Fruit fly (Drosophila melanogaster) whole organism, wandering third instar larva: ENCODE results near the gene boss.

Experiments
- Abd-B ChIP-seq: fragments of >200 bp; optimal IDR thresholded peaks from 2 replicates; lab custom pipeline; 2017; ENCODE audit warnings: missing biosample characterization, missing genetic modification characterization
- CG32264 ChIP-seq: fragments of 200-800 bp; sonication (Bioruptor generic); optimal IDR thresholded peaks from 2 replicates; lab custom pipeline; 2016; ENCODE audit warnings: missing biosample characterization, missing genetic modification characterization
- Dif ChIP-seq: fragments of 200-275, 200-300 bp; sonication (Bioruptor generic); optimal IDR thresholded peaks from 2 replicates; lab custom pipeline; 2018; ENCODE audit warnings: missing biosample characterization, missing genetic modification characterization; ENCODE audit not compliant: partially characterized antibody
- GATAd ChIP-seq: sonication (Bioruptor generic); optimal IDR thresholded peaks from 2 replicates; lab custom pipeline; 2016; ENCODE audit warnings: missing biosample characterization, missing genetic modification characterization
- HLH106 ChIP-seq: fragments of 200-800 bp; optimal IDR thresholded peaks from 3 replicates; lab custom pipeline; 2019; ENCODE audit warnings: missing biosample characterization, mild to moderate bottlenecking, missing genetic modification characterization, moderate library complexity
- Hr83 ChIP-seq: fragments of 200-300 bp; sonication (Bioruptor generic); optimal IDR thresholded peaks from 2 replicates; lab custom pipeline; 2016; ENCODE audit warnings: missing biosample characterization, mild to moderate bottlenecking, missing genetic modification characterization, moderate library complexity; ENCODE audit not compliant: poor library complexity, severe bottlenecking
- OdsH ChIP-seq: fragments of 200-800 bp; sonication (Bioruptor generic); optimal IDR thresholded peaks from 2 replicates; lab custom pipeline; 2016; ENCODE audit warnings: missing biosample characterization, mild to moderate bottlenecking, missing genetic modification characterization
- Rel ChIP-seq, 2 experiments: fragments of 200-800 bp; sonication (Bioruptor generic) in 1 of 2; optimal IDR thresholded peaks; 2 replicates in 1 of 2; 3 replicates in 1 of 2; lab custom pipeline; 2016 to 2019; ENCODE audit warnings: mild to moderate bottlenecking in 2 of 2, missing biosample characterization in 2 of 2, missing genetic modification characterization in 2 of 2, moderate library complexity in 1 of 2
- Sp1 ChIP-seq: fragments of 200-800 bp; sonication (Bioruptor generic); optimal IDR thresholded peaks from 3 replicates; lab custom pipeline; 2019; ENCODE audit warnings: missing biosample characterization, mild to moderate bottlenecking, missing genetic modification characterization, moderate library complexity
- Vsx2 ChIP-seq: fragments of 200-300, 225-300 bp; sonication (Bioruptor generic); optimal IDR thresholded peaks from 2 replicates; lab custom pipeline; 2018; ENCODE audit warnings: missing biosample characterization, missing genetic modification characterization; ENCODE audit not compliant: partially characterized antibody
- br ChIP-seq: fragments of 200-800 bp; sonication (Bioruptor generic); optimal IDR thresholded peaks from 2 replicates; lab custom pipeline; 2016; ENCODE audit warnings: missing biosample characterization, missing genetic modification characterization
- brk ChIP-seq: fragments of 200-800 bp; sonication (Bioruptor generic); optimal IDR thresholded peaks from 2 replicates; lab custom pipeline; 2016; ENCODE audit warnings: missing biosample characterization, mild to moderate bottlenecking, missing genetic modification characterization
- dl ChIP-seq, 2 experiments: fragments of 175-275, 200-275 bp in 1 of 2; fragments of 200-275 bp in 1 of 2; sonication (Bioruptor generic); optimal IDR thresholded peaks; lab custom pipeline; 2018; ENCODE audit warnings: mild to moderate bottlenecking in 2 of 2, missing biosample characterization in 2 of 2, missing genetic modification characterization in 2 of 2, moderate library complexity in 2 of 2; ENCODE audit not compliant: partially characterized antibody in 2 of 2, insufficient read depth in 1 of 2
- dsf ChIP-seq: sonication (Bioruptor generic); optimal IDR thresholded peaks from 2 replicates; lab custom pipeline; 2016; ENCODE audit warnings: missing biosample characterization, missing genetic modification characterization, borderline replicate concordance
- foxo ChIP-seq, 2 experiments: fragments of 200-800 bp; sonication (Bioruptor generic); optimal IDR thresholded peaks; 2 replicates in 1 of 2; 3 replicates in 1 of 2; lab custom pipeline; 2016 to 2017; ENCODE audit warnings: missing biosample characterization in 2 of 2, missing genetic modification characterization in 2 of 2
- fru ChIP-seq: fragments of 200-800 bp; sonication (Bioruptor generic); optimal IDR thresholded peaks from 3 replicates; lab custom pipeline; 2016; ENCODE audit warnings: missing biosample characterization, mild to moderate bottlenecking, missing genetic modification characterization
- h ChIP-seq: fragments of 200-800 bp; sonication (Bioruptor generic); optimal IDR thresholded peaks from 3 replicates; lab custom pipeline; 2016; ENCODE audit warnings: missing biosample characterization, mild to moderate bottlenecking, missing genetic modification characterization
- lola ChIP-seq: fragments of >200 bp; optimal IDR thresholded peaks from 2 replicates; lab custom pipeline; 2017; ENCODE audit warnings: missing biosample characterization, missing genetic modification characterization
- pan ChIP-seq: fragments of >200 bp; optimal IDR thresholded peaks from 2 replicates; lab custom pipeline; 2017
- psq ChIP-seq: fragments of 200-800 bp; sonication (Bioruptor generic); optimal IDR thresholded peaks from 3 replicates; lab custom pipeline; 2017; ENCODE audit warnings: missing biosample characterization, mild to moderate bottlenecking, missing genetic modification characterization, moderate library complexity
- rgr ChIP-seq: fragments of 200-800 bp; sonication (Bioruptor generic); optimal IDR thresholded peaks from 3 replicates; lab custom pipeline; 2016; ENCODE audit warnings: missing biosample characterization, mild to moderate bottlenecking, missing genetic modification characterization
- sage ChIP-seq: fragments of 200-800 bp; sonication (Bioruptor generic); optimal IDR thresholded peaks from 2 replicates; lab custom pipeline; 2016; ENCODE audit warnings: missing biosample characterization, mild to moderate bottlenecking, missing genetic modification characterization
- sv ChIP-seq: fragments of 200-800 bp; sonication (Bioruptor generic); optimal IDR thresholded peaks from 3 replicates; lab custom pipeline; 2016; ENCODE audit warnings: missing biosample characterization, missing genetic modification characterization
- tai ChIP-seq: sonication (Bioruptor generic); optimal IDR thresholded peaks from 2 replicates; lab custom pipeline; 2016; ENCODE audit warnings: missing biosample characterization, missing genetic modification characterization
- usp ChIP-seq: fragments of >200 bp; optimal IDR thresholded peaks from 2 replicates; lab custom pipeline; 2017; ENCODE audit warnings: missing biosample characterization, missing genetic modification characterization
- woc ChIP-seq: sonication (Bioruptor generic); optimal IDR thresholded peaks from 2 replicates; lab custom pipeline; 2016; ENCODE audit warnings: missing biosample characterization, mild to moderate bottlenecking, missing genetic modification characterization

boss gene

dm6 chr3R:26011542-26011941 is 49.7 kb downstream of the boss start:
- TF ChIP-seq lola (GFP tag; lab: Kevin White, UChicago) (no peak), Abd-B (GFP tag; lab: Kevin White, UChicago) (no peak), Hr83 (GFP tag; lab: Kevin White, UChicago) (no peak), CG32264 (no peak), Vsx2 (GFP tag; lab: Kevin White, UChicago) (no peak), Dif (no peak)

- no peak for TF ChIP-seq brk (GFP tag; lab: Kevin White, UChicago)
- TF ChIP-seq Rel (GFP tag; optimal IDR thresholded peaks at IDR 0.05; lab: Kevin White, UChicago): no peak
- TF ChIP-seq Rel (tag; optimal IDR thresholded peaks at IDR 0.05; lab: Kevin White, UChicago): peak; percentile 67
Observed at dm6 chr3R:26012288-26012687, 50.5 kb downstream of the boss start.

- TF ChIP-seq fru (GFP tag; lab: Kevin White, UChicago) (peak; percentile 38), psq (peak; percentile 53), sage (GFP tag; lab: Kevin White, UChicago) (no peak), foxo (GFP tag; optimal IDR thresholded peaks at IDR 0.05; lab: Kevin White, UChicago) (peak in 1 of 2 experiments; percentile 44), woc (GFP tag; lab: Kevin White, UChicago) (peak; percentile 36), Sp1 (peak; percentile 60), usp (no peak), br (GFP tag; lab: Kevin White, UChicago) (no peak), Vsx2 (GFP tag; lab: Kevin White, UChicago) (no peak), dl (GFP tag; optimal IDR thresholded peaks at IDR 0.05; lab: Kevin White, UChicago; ENCODE audit: insufficient read depth in 1 of 2, partially characterized antibody in 2 of 2) (no peak), tai (peak; percentile 3), brk (GFP tag; lab: Kevin White, UChicago) (peak; percentile 28), HLH106 (peak; percentile 59), Hr83 (GFP tag; lab: Kevin White, UChicago) (no peak), OdsH (GFP tag; lab: Kevin White, UChicago) (peak; percentile 49), dsf (no peak), sv (GFP tag; lab: Kevin White, UChicago) (no peak), rgr (GFP tag; lab: Kevin White, UChicago) (peak; percentile 45), h (GFP tag; lab: Kevin White, UChicago) (peak; percentile 6)
Observed at dm6 chr3R:26012801-26013663, 51.2 kb downstream of the boss start.

dm6 chr3R:26013664-26013948 is 51.8 kb downstream of the boss start:
- TF ChIP-seq Rel (GFP tag; optimal IDR thresholded peaks at IDR 0.05; lab: Kevin White, UChicago): no peak
- peak; percentile 31 for TF ChIP-seq Rel (tag; optimal IDR thresholded peaks at IDR 0.05; lab: Kevin White, UChicago)
- TF ChIP-seq tai: no peak
- no peak for TF ChIP-seq Dif

- peak; percentile 8 for TF ChIP-seq rgr (GFP tag; lab: Kevin White, UChicago)
- peak in 1 of 2 experiments; percentile 28 for TF ChIP-seq foxo (GFP tag; optimal IDR thresholded peaks at IDR 0.05; lab: Kevin White, UChicago)
- TF ChIP-seq HLH106: peak; percentile 10
- no peak for TF ChIP-seq GATAd (GFP tag; lab: Kevin White, UChicago)
- peak; percentile 17 for TF ChIP-seq br (GFP tag; lab: Kevin White, UChicago)
- no peak for TF ChIP-seq fru (GFP tag; lab: Kevin White, UChicago)
- TF ChIP-seq dl (GFP tag; optimal IDR thresholded peaks at IDR 0.05; lab: Kevin White, UChicago; ENCODE audit: insufficient read depth in 1 of 2, partially characterized antibody in 2 of 2): no peak
- no peak for TF ChIP-seq pan (lab: Kevin White, UChicago)
Observed at dm6 chr3R:26014262-26014833, 52.6 kb downstream of the boss start, which contains the start of gene Kaz-m1. Gene Kaz-m1 (plus strand): TSS chr3R:26014721.
